Fruit fly (Drosophila melanogaster): ENCODE results near the gene CG13700.

DNA sequence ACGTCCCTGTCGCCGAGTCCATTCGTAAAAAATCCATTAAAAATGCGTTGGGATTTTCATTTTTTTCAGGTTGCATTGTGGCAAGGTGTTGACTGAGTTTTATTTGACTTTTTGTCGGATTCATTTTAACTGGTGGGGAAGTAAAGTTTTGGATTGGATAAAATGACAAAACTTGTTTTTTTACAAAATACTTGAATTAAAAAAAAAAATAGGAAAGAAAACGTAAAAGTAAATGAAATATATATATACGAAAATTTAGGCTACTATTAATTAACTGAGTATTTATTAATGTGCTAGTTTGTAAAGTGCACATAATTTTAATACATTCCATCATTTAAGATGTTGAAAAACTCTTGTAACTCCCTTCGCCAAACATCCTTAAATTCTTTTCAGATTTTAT lies 24.5 kb downstream of the CG13700 start:
- TF ChIP-seq CG7045 (GFP tag; optimal IDR thresholded peaks at IDR 0.05): no peak
- no peak for TF ChIP-seq ovo (GFP tag; optimal IDR thresholded peaks at IDR 0.05)
- no peak for TF ChIP-seq kay (GFP tag; ENCODE audit: borderline replicate concordance)
- no peak for TF ChIP-seq CG7101 (tag; optimal IDR thresholded peaks at IDR 0.05)
- no peak for TF ChIP-seq CG1620 (GFP tag; optimal IDR thresholded peaks at IDR 0.05)
- no peak for TF ChIP-seq Clk (GFP tag; optimal IDR thresholded peaks at IDR 0.05)
- TF ChIP-seq CG12768 (GFP tag; optimal IDR thresholded peaks at IDR 0.05): no peak
- no peak for TF ChIP-seq CG33017 (tag; optimal IDR thresholded peaks at IDR 0.05)
- TF ChIP-seq CG14711 (tag; optimal IDR thresholded peaks at IDR 0.05): no peak
- no peak for TF ChIP-seq bab1 (GFP tag; optimal IDR thresholded peaks at IDR 0.05)
- no peak for TF ChIP-seq toe (GFP tag; optimal IDR thresholded peaks at IDR 0.05)
- no peak for TF ChIP-seq CG5204 (GFP tag; optimal IDR thresholded peaks at IDR 0.05)
- TF ChIP-seq cnc (optimal IDR thresholded peaks at IDR 0.05): no peak

Measured in whole organism, adult.